Worm (Caenorhabditis elegans): ENCODE results near the gene snb-6.

The snb-6 gene

ce11 chrII:8821140-8821595, 38.3 kb downstream of the snb-6 start, which contains the start of gene F46C5.1:
Gene F46C5.1 (minus strand): TSS chrII:8821190.
- TF ChIP-seq ets-4 (tag; optimal IDR thresholded peaks at IDR 0.05) (no peak), syd-9 (tag; optimal IDR thresholded peaks at IDR 0.05) (no peak), C38D4.7 (GFP tag; optimal IDR thresholded peaks at IDR 0.05) (no peak), zip-5 (tag; optimal IDR thresholded peaks at IDR 0.05) (no peak), ref-2 (tag; optimal IDR thresholded peaks at IDR 0.05) (no peak), rnt-1 (tag; optimal IDR thresholded peaks at IDR 0.05) (no peak), K02D7.2 (tag; optimal IDR thresholded peaks at IDR 0.05) (no peak), Y22D7AL.16 (tag; optimal IDR thresholded peaks at IDR 0.05) (no peak), lim-6 (tag; optimal IDR thresholded peaks at IDR 0.05) (no peak), unc-3 (GFP tag; conservative IDR thresholded peaks at IDR 0.05) (no peak), unc-3 (tag; optimal IDR thresholded peaks at IDR 0.05) (no peak), hlh-30 (tag; optimal IDR thresholded peaks at IDR 0.05; ENCODE audit: insufficient read depth) (no peak), ceh-24 (tag; optimal IDR thresholded peaks at IDR 0.05) (no peak)

- TF ChIP-seq K09A11.1 (tag; optimal IDR thresholded peaks at IDR 0.05; ENCODE audit: insufficient read depth) (no peak), elt-2 (tag; optimal IDR thresholded peaks at IDR 0.05) (peak; percentile 32)
Observed at ce11 chrII:8820126-8820972, 39.1 kb downstream of the snb-6 start.

ce11 chrII:8818978-8819896, 40.3 kb downstream of the snb-6 start, which contains the start of gene F46C5.10:
Gene F46C5.10 (minus strand): TSS chrII:8819028.
- no peak for TF ChIP-seq ceh-18 (tag; optimal IDR thresholded peaks at IDR 0.05)
- TF ChIP-seq sox-2 (GFP tag; IDR thresholded peaks at IDR 0.05) = no peak

- no peak for TF ChIP-seq elt-4 (tag; optimal IDR thresholded peaks at IDR 0.05)
- TF ChIP-seq pag-3 (tag; optimal IDR thresholded peaks at IDR 0.05; ENCODE audit: borderline replicate concordance) = no peak
- no peak for TF ChIP-seq nhr-232 (tag; optimal IDR thresholded peaks at IDR 0.05)
- TF ChIP-seq ceh-22 (tag; optimal IDR thresholded peaks at IDR 0.05) = no peak
- no peak for TF ChIP-seq Y22D7AL.16 (tag; optimal IDR thresholded peaks at IDR 0.05)
- TF ChIP-seq tbx-7 (tag; optimal IDR thresholded peaks at IDR 0.05) = no peak
- no peak for TF ChIP-seq pat-9 (tag; optimal IDR thresholded peaks at IDR 0.05)
- TF ChIP-seq F13H6.1 (tag; optimal IDR thresholded peaks at IDR 0.05) = no peak
- no peak for TF ChIP-seq dmd-4 (tag; optimal IDR thresholded peaks at IDR 0.05; ENCODE audit: borderline replicate concordance)
- no peak for TF ChIP-seq che-1 (tag; optimal IDR thresholded peaks at IDR 0.05)
- TF ChIP-seq hlh-30 (tag; optimal IDR thresholded peaks at IDR 0.05; ENCODE audit: insufficient read depth) = no peak
- TF ChIP-seq unc-55 (GFP tag; optimal IDR thresholded peaks at IDR 0.05) = no peak
- no peak for TF ChIP-seq K09A11.1 (tag; optimal IDR thresholded peaks at IDR 0.05; ENCODE audit: insufficient read depth)
- TF ChIP-seq odd-2 (tag; optimal IDR thresholded peaks at IDR 0.05) = no peak
- no peak for TF ChIP-seq hlh-13 (GFP tag; optimal IDR thresholded peaks at IDR 0.05)
- no peak for TF ChIP-seq K02D7.2 (tag; optimal IDR thresholded peaks at IDR 0.05)
- TF ChIP-seq elt-2 (tag; optimal IDR thresholded peaks at IDR 0.05) = no peak
- no peak for TF ChIP-seq ceh-34 (tag; optimal IDR thresholded peaks at IDR 0.05)
- no peak for TF ChIP-seq ref-2 (tag; optimal IDR thresholded peaks at IDR 0.05)
- no peak for TF ChIP-seq ztf-16 (tag; optimal IDR thresholded peaks at IDR 0.05)
Observed at ce11 chrII:8818257-8818656, 41.2 kb downstream of the snb-6 start.
